Worm (Caenorhabditis elegans): ENCODE results near the gene mesp-1.

ce11 chrIV:8498773-8499360, at the start of gene mesp-1, which contains the start of gene acdh-13:
- TF ChIP-seq blmp-1 (tag; optimal IDR thresholded peaks at IDR 0.05) (no peak), ztf-11 (tag; optimal IDR thresholded peaks at IDR 0.05) (no peak), ces-1 (GFP tag; optimal IDR thresholded peaks at IDR 0.05) (no peak), pha-4 (tag; optimal IDR thresholded peaks at IDR 0.05) (no peak), lsy-2 (tag; optimal IDR thresholded peaks at IDR 0.05) (no peak)
